Worm (Caenorhabditis elegans) whole organism, young adult: ENCODE results near the gene C03H5.9.

Experiments
- B0019.2 ChIP-seq: fragments of 200-800 bp; sonication (Bioruptor generic); conservative IDR thresholded peaks from 2 replicates; pipeline ENCODE4 v1.3.6; 2022; ENCODE audit warnings: missing genetic modification reagents, missing genetic modification characterization, missing compliant biosample characterization
- B0336.3 ChIP-seq: fragments of 200-800 bp; sonication (Bioruptor generic); IDR thresholded peaks from 2 replicates; pipeline ENCODE4 v1.3.6; 2022; ENCODE audit warnings: missing genetic modification characterization, missing compliant biosample characterization
- C17E4.6 ChIP-seq: fragments of 200-800 bp; sonication (Bioruptor generic); IDR thresholded peaks from 2 replicates; pipeline ENCODE4 v1.3.6; 2022; ENCODE audit warnings: missing genetic modification reagents, missing genetic modification characterization, missing compliant biosample characterization
- F22D6.2 ChIP-seq: sonication (generic microtip); optimal IDR thresholded peaks from 2 replicates; lab custom pipeline; 2016; ENCODE audit warnings: mild to moderate bottlenecking, missing genetic modification characterization, missing compliant biosample characterization
- F39B2.1 ChIP-seq: fragments of 200-800 bp; sonication (Bioruptor generic); IDR thresholded peaks from 2 replicates; pipeline ENCODE4 v1.3.6; 2022; ENCODE audit warnings: missing genetic modification reagents, missing genetic modification characterization, missing compliant biosample characterization
- F55B11.4 ChIP-seq: sonication (generic microtip); optimal IDR thresholded peaks from 2 replicates; lab custom pipeline; 2016; ENCODE audit warnings: missing compliant biosample characterization, missing genetic modification characterization, borderline replicate concordance; ENCODE audit not compliant: insufficient read depth
- F57C9.4 ChIP-seq: sonication (generic microtip); optimal IDR thresholded peaks from 2 replicates; lab custom pipeline; 2017; ENCODE audit warnings: mild to moderate bottlenecking, missing genetic modification characterization, missing compliant biosample characterization
- Y53F4B.3 ChIP-seq: fragments of 200-800 bp; sonication (Bioruptor generic); IDR thresholded peaks from 2 replicates; pipeline ENCODE4 v1.3.6; 2022; ENCODE audit warnings: missing genetic modification reagents, missing genetic modification characterization, missing compliant biosample characterization
- ZK185.1 ChIP-seq: sonication (generic microtip); optimal IDR thresholded peaks from 2 replicates; lab custom pipeline; 2016; ENCODE audit warnings: mild to moderate bottlenecking, missing genetic modification characterization, missing compliant biosample characterization; ENCODE audit not compliant: poor library complexity, severe bottlenecking
- akir-1 ChIP-seq: fragments of 200-800 bp; sonication (Bioruptor generic); optimal IDR thresholded peaks from 2 replicates; lab custom pipeline; 2018; ENCODE audit warnings: mild to moderate bottlenecking, missing genetic modification characterization, moderate library complexity, missing compliant biosample characterization
- atf-7 ChIP-seq: sonication (generic microtip); optimal IDR thresholded peaks from 2 replicates; lab custom pipeline; 2017; ENCODE audit warnings: mild to moderate bottlenecking, missing genetic modification characterization, missing compliant biosample characterization
- athp-1 ChIP-seq: sonication (generic microtip); optimal IDR thresholded peaks from 2 replicates; lab custom pipeline; 2017; ENCODE audit warnings: mild to moderate bottlenecking, missing genetic modification characterization, missing compliant biosample characterization
- attf-3 ChIP-seq: fragments of 200-800 bp; sonication (Bioruptor generic); conservative IDR thresholded peaks from 2 replicates; pipeline ENCODE4 v1.3.6; 2022; ENCODE audit warnings: missing genetic modification reagents, missing genetic modification characterization, missing compliant biosample characterization
- ccch-3 ChIP-seq: fragments of 200-800 bp; sonication (Bioruptor generic); optimal IDR thresholded peaks from 2 replicates; lab custom pipeline; 2018; ENCODE audit warnings: mild to moderate bottlenecking, missing genetic modification characterization, missing compliant biosample characterization
- ceh-100 ChIP-seq: fragments of 200-800 bp; sonication (Bioruptor generic); IDR thresholded peaks from 2 replicates; pipeline ENCODE4 v1.3.6; 2022; ENCODE audit warnings: missing genetic modification reagents, missing genetic modification characterization, missing compliant biosample characterization
- chd-7 ChIP-seq: sonication (generic microtip); optimal IDR thresholded peaks from 2 replicates; lab custom pipeline; 2016; ENCODE audit warnings: mild to moderate bottlenecking, missing genetic modification characterization, moderate library complexity, missing compliant biosample characterization
- dpl-1 ChIP-seq: fragments of 150-350 bp; optimal IDR thresholded peaks from 2 replicates; lab custom pipeline; 2014; ENCODE audit warnings: missing biosample characterization, missing genetic modification reagents, missing genetic modification characterization
- egrh-3 ChIP-seq: fragments of 200-800 bp; sonication (Bioruptor generic); IDR thresholded peaks from 2 replicates; pipeline ENCODE4 v1.3.6; 2022; ENCODE audit warnings: missing genetic modification reagents, missing genetic modification characterization, missing compliant biosample characterization
- ekl-4 ChIP-seq: fragments of 200-800 bp; sonication (Bioruptor generic); IDR thresholded peaks from 2 replicates; pipeline ENCODE4 v1.3.6; 2022; ENCODE audit warnings: missing genetic modification reagents, missing genetic modification characterization, missing compliant biosample characterization
- hmg-1.2 ChIP-seq: fragments of 200-800 bp; sonication (Bioruptor generic); IDR thresholded peaks from 2 replicates; pipeline ENCODE4 v1.3.6; 2022; ENCODE audit warnings: missing genetic modification reagents, missing genetic modification characterization, missing compliant biosample characterization
- hrde-1 ChIP-seq: sonication (generic microtip); optimal IDR thresholded peaks from 2 replicates; lab custom pipeline; 2016; ENCODE audit warnings: missing genetic modification characterization, mild to moderate bottlenecking, missing compliant biosample characterization, moderate library complexity, missing genotype, missing genetic modification reagents, borderline replicate concordance
- lin-40 ChIP-seq: sonication (generic microtip); optimal IDR thresholded peaks from 2 replicates; lab custom pipeline; 2016; ENCODE audit warnings: missing genetic modification characterization, mild to moderate bottlenecking, missing compliant biosample characterization, missing genotype, missing genetic modification reagents
- lsl-1 ChIP-seq: fragments of 200-800 bp; sonication (Bioruptor generic); optimal IDR thresholded peaks from 2 replicates; lab custom pipeline; 2018; ENCODE audit warnings: mild to moderate bottlenecking, missing genetic modification characterization, moderate library complexity, missing compliant biosample characterization
- lsy-27 ChIP-seq: sonication (generic microtip); optimal IDR thresholded peaks from 2 replicates; lab custom pipeline; 2017; ENCODE audit warnings: missing genetic modification characterization, mild to moderate bottlenecking, missing compliant biosample characterization, antibody characterized with exemption, missing genotype, borderline replicate concordance; ENCODE audit not compliant: insufficient read depth
- mcd-1 ChIP-seq: fragments of 200-800 bp; sonication (Bioruptor generic); IDR thresholded peaks from 2 replicates; pipeline ENCODE4 v1.3.6; 2022; ENCODE audit warnings: missing genetic modification reagents, missing genetic modification characterization, missing compliant biosample characterization
- mes-4 ChIP-seq: sonication (generic microtip); optimal IDR thresholded peaks from 2 replicates; lab custom pipeline; 2016; ENCODE audit warnings: missing genotype, missing genetic modification characterization, missing compliant biosample characterization
- nhr-27 ChIP-seq: fragments of 200-800 bp; sonication (Bioruptor generic); optimal IDR thresholded peaks from 2 replicates; lab custom pipeline; 2018; ENCODE audit warnings: mild to moderate bottlenecking, missing genetic modification characterization, moderate library complexity, missing compliant biosample characterization
- nhr-90 ChIP-seq: sonication (generic microtip); optimal IDR thresholded peaks from 2 replicates; lab custom pipeline; 2016; ENCODE audit warnings: missing genotype, mild to moderate bottlenecking, missing genetic modification characterization, missing compliant biosample characterization
- repo-1 ChIP-seq: sonication (generic microtip); optimal IDR thresholded peaks from 2 replicates; lab custom pipeline; 2017; ENCODE audit warnings: mild to moderate bottlenecking, missing genetic modification characterization, missing compliant biosample characterization
- sdz-38 ChIP-seq: sonication (generic microtip); optimal IDR thresholded peaks from 2 replicates; lab custom pipeline; 2016; ENCODE audit warnings: missing genotype, missing genetic modification characterization, missing compliant biosample characterization
- somi-1 ChIP-seq: fragments of 200-800 bp; sonication (Bioruptor generic); optimal IDR thresholded peaks from 2 replicates; lab custom pipeline; 2018; ENCODE audit warnings: mild to moderate bottlenecking, missing genetic modification characterization, missing compliant biosample characterization
- tbx-9 ChIP-seq: sonication (generic microtip); optimal IDR thresholded peaks from 2 replicates; lab custom pipeline; 2016; ENCODE audit warnings: borderline replicate concordance, missing genetic modification characterization, inconsistent platforms, missing compliant biosample characterization
- unc-130 ChIP-seq: sonication (generic microtip); optimal IDR thresholded peaks from 2 replicates; lab custom pipeline; 2016; ENCODE audit warnings: missing genetic modification reagents, missing genetic modification characterization, missing compliant biosample characterization
- xnd-1 ChIP-seq: sonication (generic microtip); optimal IDR thresholded peaks from 2 replicates; lab custom pipeline; 2016; ENCODE audit warnings: missing genotype, missing genetic modification reagents, missing genetic modification characterization, missing compliant biosample characterization
- zfh-2 ChIP-seq: fragments of 200-800 bp; sonication (Bioruptor generic); conservative IDR thresholded peaks from 2 replicates; pipeline ENCODE4 v1.3.6; 2022; ENCODE audit warnings: missing genetic modification reagents, missing genetic modification characterization, missing compliant biosample characterization
- ztf-22 ChIP-seq: fragments of 200-800 bp; sonication (Bioruptor generic); optimal IDR thresholded peaks from 2 replicates; lab custom pipeline; 2018; ENCODE audit warnings: mild to moderate bottlenecking, missing genetic modification characterization, moderate library complexity, missing compliant biosample characterization
- ztf-26 ChIP-seq: sonication (generic microtip); optimal IDR thresholded peaks from 2 replicates; lab custom pipeline; 2017; ENCODE audit warnings: missing genetic modification characterization, missing compliant biosample characterization

C03H5.9 gene

DNA sequence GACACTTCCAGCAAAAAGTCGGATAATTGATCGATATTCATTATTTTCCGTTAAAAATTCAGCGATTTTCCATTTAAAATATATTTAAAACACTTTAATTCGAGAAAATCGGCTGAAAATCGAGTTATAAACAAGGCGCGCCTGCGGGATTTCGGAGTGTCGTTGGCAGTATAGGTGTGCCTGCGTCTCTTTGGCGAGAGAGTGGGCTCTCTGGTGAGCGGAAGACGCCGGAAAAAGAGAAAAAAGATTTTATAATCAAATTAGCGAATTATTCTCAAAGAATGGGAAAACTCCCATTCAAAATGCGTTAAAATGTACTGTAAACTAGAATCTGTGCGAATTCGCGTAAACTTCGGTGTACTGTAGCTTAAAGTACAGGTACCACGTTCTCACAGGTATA, 30.7 kb upstream of the C03H5.9 start, which contains the start of gene D1069.3:
Gene D1069.3 (minus strand): TSS at position 158 of the 400 bp plus-strand sequence.
- TF ChIP-seq somi-1 (GFP tag; lab: Kevin White, UChicago) (no peak), tbx-9 (tag; lab: Kevin White, UChicago) (no peak), F39B2.1 (GFP tag; lab: Robert Waterston, UW) (no peak), xnd-1 (tag; lab: Kevin White, UChicago) (peak; percentile 39), mcd-1 (GFP tag; lab: Robert Waterston, UW) (peak; percentile 30; the same call in 1 of the 2 replicates), lsl-1 (GFP tag; lab: Kevin White, UChicago) (peak; percentile 64), attf-3 (peak; percentile 97), lsy-27 (tag; lab: Kevin White, UChicago) (no peak)

DNA sequence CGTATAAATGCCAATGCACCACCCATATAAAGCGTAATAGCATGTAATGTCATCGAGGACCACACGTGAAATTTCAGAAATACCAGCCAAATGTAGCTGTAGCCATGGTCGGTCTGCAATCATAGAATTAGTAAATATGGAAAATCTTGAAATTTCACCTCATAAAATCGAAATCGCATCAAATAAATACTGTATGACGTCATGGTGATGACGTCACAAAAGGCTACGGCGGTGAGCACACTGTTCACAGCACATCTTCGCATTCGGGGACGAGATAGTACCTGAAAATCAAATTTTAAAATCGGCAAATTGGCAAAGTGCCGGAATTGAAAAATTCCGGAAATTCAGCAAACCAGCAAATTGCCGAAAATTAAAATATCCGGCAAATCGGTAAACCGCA, 28.7 kb upstream of the C03H5.9 start:
- TF ChIP-seq F57C9.4 (tag; lab: Kevin White, UChicago), result no peak
- no peak for TF ChIP-seq mes-4 (tag; lab: Kevin White, UChicago)
- no peak for TF ChIP-seq lsl-1 (GFP tag; lab: Kevin White, UChicago)
- TF ChIP-seq akir-1 (GFP tag; lab: Kevin White, UChicago), result no peak
- TF ChIP-seq F22D6.2 (tag; lab: Kevin White, UChicago), result no peak
- no peak for TF ChIP-seq ztf-26
- TF ChIP-seq Y53F4B.3, result no peak
- TF ChIP-seq ztf-22 (GFP tag; lab: Kevin White, UChicago), result no peak
- TF ChIP-seq zfh-2 (GFP tag; lab: Robert Waterston, UW), result no peak
- no peak for TF ChIP-seq F55B11.4 (tag; lab: Kevin White, UChicago)
- no peak for TF ChIP-seq B0019.2 (GFP tag; lab: Robert Waterston, UW)

DNA sequence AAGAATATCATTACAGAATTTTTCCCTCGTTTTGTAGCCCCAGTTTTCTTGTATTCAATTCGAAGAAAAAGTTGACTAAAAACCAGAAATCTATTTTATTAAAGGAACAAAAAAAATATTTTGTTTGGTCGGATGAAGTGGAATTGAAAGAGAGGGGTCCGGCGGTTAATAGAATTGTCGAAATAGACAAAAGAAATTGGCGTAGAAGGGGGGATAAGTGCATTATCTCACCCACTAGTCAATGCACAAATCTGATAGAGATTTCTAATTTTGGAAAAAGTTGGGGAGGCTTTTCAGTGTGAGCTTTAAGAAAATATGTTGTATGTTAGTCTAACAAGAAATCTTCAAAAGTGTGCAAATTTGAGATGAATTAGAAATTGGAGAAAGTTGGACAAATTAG, 24.0 kb upstream of the C03H5.9 start:
- TF ChIP-seq lin-40 (no peak), hmg-1.2 (GFP tag; lab: Robert Waterston, UW) (no peak), ccch-3 (GFP tag; lab: Kevin White, UChicago) (no peak), nhr-27 (tag; lab: Kevin White, UChicago) (no peak), ekl-4 (GFP tag; lab: Robert Waterston, UW) (no peak), athp-1 (tag; lab: Kevin White, UChicago) (no peak)

DNA sequence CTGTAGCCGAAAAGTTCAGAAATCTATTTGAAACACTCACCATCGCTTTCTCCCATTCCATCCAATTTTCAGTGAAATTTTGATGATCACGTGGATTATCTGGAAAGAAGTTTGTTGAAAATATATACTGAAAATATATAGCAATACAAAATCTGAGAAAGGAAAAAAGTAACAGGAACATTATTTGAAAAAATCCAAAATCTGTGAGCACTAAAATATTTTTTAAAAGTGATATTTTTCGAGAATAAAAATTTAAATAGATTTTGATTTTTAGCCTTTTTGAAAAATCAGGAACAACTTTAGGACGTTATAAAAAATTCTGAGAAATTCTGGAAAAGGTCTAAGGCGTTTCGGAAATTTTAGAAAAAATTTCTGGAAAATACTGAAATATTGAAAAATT, 21.5 kb upstream of the C03H5.9 start, which contains the start of gene dmsr-4:
Gene dmsr-4 (minus strand): TSS at position 101 of the 400 bp plus-strand sequence.
- TF ChIP-seq egrh-3 (GFP tag; lab: Robert Waterston, UW) (no peak), ZK185.1 (no peak), B0336.3 (GFP tag; lab: Robert Waterston, UW) (no peak), ceh-100 (GFP tag; lab: Robert Waterston, UW) (no peak), ztf-22 (GFP tag; lab: Kevin White, UChicago) (no peak), nhr-90 (no peak), unc-130 (no peak), zfh-2 (GFP tag; lab: Robert Waterston, UW) (no peak), dpl-1 (GFP tag; lab: Kevin White, UChicago) (no peak), hmg-1.2 (GFP tag; lab: Robert Waterston, UW) (no peak), repo-1 (no peak), atf-7 (tag; lab: Kevin White, UChicago) (no peak), chd-7 (tag; lab: Kevin White, UChicago) (no peak), sdz-38 (no peak), hrde-1 (tag; lab: Kevin White, UChicago) (no peak), ekl-4 (GFP tag; lab: Robert Waterston, UW) (no peak), mes-4 (tag; lab: Kevin White, UChicago) (no peak), C17E4.6 (GFP tag; lab: Robert Waterston, UW) (no peak)
